Worm (Caenorhabditis elegans): Measurements from ENCODE around the gene T21C12.8.

DNA sequence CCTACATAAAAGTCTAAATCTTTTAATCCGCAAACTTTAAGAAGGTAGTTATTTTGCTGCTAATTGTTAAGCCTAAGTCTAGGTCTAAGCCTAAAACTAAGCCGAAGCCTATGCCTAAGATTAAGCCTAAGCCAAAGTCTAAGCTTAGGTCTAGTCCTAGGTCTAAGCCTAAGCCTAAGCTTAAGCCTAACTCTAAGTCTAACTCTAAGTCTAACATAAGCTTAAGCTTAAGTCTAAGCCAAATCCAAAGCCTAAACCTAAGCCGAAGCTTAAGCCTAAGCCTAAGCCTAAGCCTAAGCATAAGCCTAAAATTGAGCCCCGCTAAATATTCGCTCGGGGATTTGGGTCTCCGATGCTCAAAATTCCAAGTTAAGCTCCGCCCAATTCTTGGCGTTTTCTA lies 31.6 kb downstream of the T21C12.8 start:
- TF ChIP-seq egl-5 (tag; optimal IDR thresholded peaks at IDR 0.05) (no peak), unc-62 (GFP tag; optimal IDR thresholded peaks at IDR 0.05) (no peak), fos-1 (tag; optimal IDR thresholded peaks at IDR 0.05) (no peak), snpc-4 (tag; optimal IDR thresholded peaks at IDR 0.05) (no peak), daf-12 (tag; optimal IDR thresholded peaks at IDR 0.05) (no peak), nhr-12 (tag; optimal IDR thresholded peaks at IDR 0.05) (no peak), ceh-82 (tag; optimal IDR thresholded peaks at IDR 0.05) (no peak), skn-1 (tag; optimal IDR thresholded peaks at IDR 0.05) (no peak), ztf-4 (tag; optimal IDR thresholded peaks at IDR 0.05) (no peak), ama-1 (optimal IDR thresholded peaks at IDR 0.05) (no peak), lin-15B (tag; optimal IDR thresholded peaks at IDR 0.05) (no peak), fkh-10 (GFP tag; optimal IDR thresholded peaks at IDR 0.05) (no peak), nhr-237 (tag; optimal IDR thresholded peaks at IDR 0.05) (no peak)

Measured in whole organism, L3 larva.